Fruit fly (Drosophila melanogaster): ENCODE data around the gene Spase22-23.

DNA sequence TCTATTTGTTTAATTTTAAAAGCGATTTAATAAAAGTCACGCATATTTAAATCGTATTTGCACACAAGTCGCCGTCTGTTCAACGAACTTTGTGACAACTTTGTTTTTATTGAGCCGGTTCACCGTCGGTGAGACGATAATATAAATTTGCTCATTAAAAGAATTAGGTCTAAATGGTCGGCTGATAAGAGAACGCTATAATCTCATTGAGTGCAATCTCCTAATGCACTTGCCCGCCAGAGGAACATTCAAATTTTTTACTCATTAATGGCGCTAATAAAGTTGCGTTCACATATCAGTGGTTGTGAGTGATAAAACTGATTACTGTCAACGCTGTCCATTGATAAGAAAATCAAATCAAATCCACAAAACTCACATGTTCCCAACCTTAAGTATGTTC, 48.9 kb upstream of the Spase22-23 start:
- TF ChIP-seq CG34422 (GFP tag; IDR thresholded peaks at IDR 0.05) (no peak), btn (GFP tag; optimal IDR thresholded peaks at IDR 0.05) (no peak), Nf-YB (GFP tag; optimal IDR thresholded peaks at IDR 0.05) (no peak), CG2116 (GFP tag; optimal IDR thresholded peaks at IDR 0.05) (no peak), CG17328 (GFP tag; IDR thresholded peaks at IDR 0.05) (no peak), pzg (GFP tag; optimal IDR thresholded peaks at IDR 0.05) (no peak), CG2712 (tag; optimal IDR thresholded peaks at IDR 0.05) (no peak), CG30403 (GFP tag; optimal IDR thresholded peaks at IDR 0.05) (no peak), chn (GFP tag; optimal IDR thresholded peaks at IDR 0.05) (no peak), sima (GFP tag; optimal IDR thresholded peaks at IDR 0.05) (no peak), twi (tag; optimal IDR thresholded peaks at IDR 0.05) (no peak), NC2α (GFP tag; optimal IDR thresholded peaks at IDR 0.05) (no peak), tna (GFP tag; IDR thresholded peaks at IDR 0.05; ENCODE audit: partially characterized antibody) (no peak), emc (GFP tag; optimal IDR thresholded peaks at IDR 0.05) (no peak)
